Fruit fly (Drosophila melanogaster) whole organism, embryonic: Measurements from ENCODE around the gene CG13041.

Experiments
- Atf3 ChIP-seq: fragments of 200-800 bp; sonication (Bioruptor generic); optimal IDR thresholded peaks from 3 replicates; lab custom pipeline; 2016; ENCODE audit warnings: missing biosample characterization, missing genetic modification characterization
- CG1024 ChIP-seq: fragments of 200-800 bp; sonication (Bioruptor generic); IDR thresholded peaks from 2 replicates; pipeline ENCODE4 v1.3.6; 2022; ENCODE audit warnings: missing biosample characterization, missing genetic modification characterization
- CG10462 ChIP-seq: fragments of 200-800 bp; sonication (Bioruptor generic); optimal IDR thresholded peaks from 2 replicates; lab custom pipeline; 2016; ENCODE audit warnings: missing biosample characterization, missing genetic modification characterization
- CG11398 ChIP-seq: fragments of 200-800 bp; sonication (Bioruptor generic); optimal IDR thresholded peaks from 2 replicates; lab custom pipeline; 2016; ENCODE audit warnings: missing biosample characterization, missing genetic modification characterization
- CG11504 ChIP-seq: fragments of 200-800 bp; sonication (Bioruptor generic); optimal IDR thresholded peaks from 3 replicates; lab custom pipeline; 2019; ENCODE audit warnings: missing biosample characterization, mild to moderate bottlenecking, missing genetic modification characterization, moderate library complexity
- CG12155 ChIP-seq: fragments of 200-800 bp; sonication (Bioruptor generic); optimal IDR thresholded peaks from 3 replicates; lab custom pipeline; 2016; ENCODE audit warnings: missing biosample characterization, missing genetic modification characterization
- CG12659 ChIP-seq: fragments of 200-800 bp; sonication (Bioruptor generic); optimal IDR thresholded peaks from 3 replicates; lab custom pipeline; 2017; ENCODE audit warnings: mild to moderate bottlenecking, missing biosample characterization, missing genetic modification reagents, missing genetic modification characterization
- CG12769 ChIP-seq: fragments of 200-800 bp; sonication (Bioruptor generic); optimal IDR thresholded peaks from 2 replicates; lab custom pipeline; 2019; ENCODE audit warnings: missing biosample characterization, mild to moderate bottlenecking, missing genetic modification characterization, moderate library complexity
- CG14050 ChIP-seq: fragments of 200-800 bp; sonication (Bioruptor generic); IDR thresholded peaks from 3 replicates; pipeline ENCODE4 v1.3.6; 2022; ENCODE audit warnings: missing biosample characterization, missing genetic modification characterization
- CG14441 ChIP-seq: fragments of 200-800 bp; sonication (Bioruptor generic); IDR thresholded peaks from 2 replicates; pipeline ENCODE4 v1.3.6; 2022; ENCODE audit warnings: missing biosample characterization, missing genetic modification characterization
- CG14667 ChIP-seq: fragments of 200-800 bp; sonication (Bioruptor generic); IDR thresholded peaks from 2 replicates; pipeline ENCODE4 v1.3.6; 2022; ENCODE audit warnings: missing biosample characterization, missing genetic modification characterization
- CG14965 ChIP-seq: fragments of 200-800 bp; sonication (Bioruptor generic); optimal IDR thresholded peaks from 2 replicates; lab custom pipeline; 2016; ENCODE audit warnings: missing biosample characterization, missing genetic modification characterization, borderline replicate concordance
- CG16863 ChIP-seq: fragments of 200-800 bp; sonication (Bioruptor generic); optimal IDR thresholded peaks from 3 replicates; lab custom pipeline; 2016; ENCODE audit warnings: missing biosample characterization, missing genetic modification characterization
- CG1792 ChIP-seq: fragments of 200-800 bp; sonication (Bioruptor generic); optimal IDR thresholded peaks from 2 replicates; lab custom pipeline; 2016; ENCODE audit warnings: missing biosample characterization, missing genetic modification characterization
- CG32767 ChIP-seq: fragments of 200-800 bp; sonication (Bioruptor generic); IDR thresholded peaks from 2 replicates; pipeline ENCODE4 v1.3.6; 2022; ENCODE audit warnings: missing biosample characterization, missing genetic modification characterization
- CG43689 ChIP-seq: fragments of 200-800 bp; sonication (Bioruptor generic); IDR thresholded peaks from 2 replicates; pipeline ENCODE4 v1.3.6; 2022; ENCODE audit warnings: missing biosample characterization, missing genetic modification characterization
- CG6175 ChIP-seq: fragments of 200-800 bp; sonication (Bioruptor generic); IDR thresholded peaks from 3 replicates; pipeline ENCODE4 v1.3.6; 2022; ENCODE audit warnings: missing biosample characterization, missing genetic modification characterization
- CG6854 ChIP-seq: fragments of 200-800 bp; sonication (Bioruptor generic); optimal IDR thresholded peaks from 3 replicates; lab custom pipeline; 2017; ENCODE audit warnings: missing biosample characterization, mild to moderate bottlenecking, missing genetic modification characterization
- CG7839 ChIP-seq: fragments of 200-800 bp; sonication (Bioruptor generic); optimal IDR thresholded peaks from 3 replicates; lab custom pipeline; 2018; ENCODE audit warnings: missing biosample characterization, mild to moderate bottlenecking, missing genetic modification characterization, moderate library complexity
- CG8281 ChIP-seq: fragments of 200-800 bp; sonication (Bioruptor generic); optimal IDR thresholded peaks from 2 replicates; lab custom pipeline; 2018; ENCODE audit warnings: missing biosample characterization, mild to moderate bottlenecking, missing genetic modification characterization, moderate library complexity
- CG9727 ChIP-seq: fragments of 200-800 bp; sonication (Bioruptor generic); optimal IDR thresholded peaks from 3 replicates; lab custom pipeline; 2017; ENCODE audit warnings: missing biosample characterization, mild to moderate bottlenecking, missing genetic modification characterization
- CG9797 ChIP-seq: fragments of 200-800 bp; sonication (Bioruptor generic); optimal IDR thresholded peaks from 3 replicates; lab custom pipeline; 2018; ENCODE audit warnings: missing biosample characterization, mild to moderate bottlenecking, missing genetic modification characterization
- CTCF ChIP-seq: fragments of 200-800 bp; sonication (Bioruptor generic); optimal IDR thresholded peaks from 2 replicates; lab custom pipeline; 2017; ENCODE audit warnings: missing biosample characterization, mild to moderate bottlenecking, missing genetic modification characterization, moderate library complexity
- Dbx ChIP-seq: fragments of 200-800 bp; sonication (Bioruptor generic); IDR thresholded peaks from 3 replicates; pipeline ENCODE4 v1.3.6; 2022; ENCODE audit warnings: missing biosample characterization, missing genetic modification characterization
- Dfd ChIP-seq, 2 experiments: fragments of >200 bp; optimal IDR thresholded peaks; 2 replicates each; lab custom pipeline; 2017; ENCODE audit warnings: missing biosample characterization in 2 of 2, missing genetic modification characterization in 2 of 2
- Dip3 ChIP-seq: fragments of 200-800 bp; sonication (Bioruptor generic); optimal IDR thresholded peaks from 3 replicates; lab custom pipeline; 2016; ENCODE audit warnings: missing biosample characterization, missing genetic modification characterization
- Dll ChIP-seq: fragments of 200-800 bp; sonication (Bioruptor generic); IDR thresholded peaks from 4 replicates; pipeline ENCODE4 v1.3.6; 2022; ENCODE audit warnings: missing biosample characterization, missing genetic modification characterization; ENCODE audit not compliant: partially characterized antibody
- HHEX ChIP-seq: fragments of 200-800 bp; sonication (Bioruptor generic); optimal IDR thresholded peaks from 3 replicates; lab custom pipeline; 2017; ENCODE audit warnings: missing biosample characterization, mild to moderate bottlenecking, missing genetic modification characterization, missing genetic modification reagents
- Lpt ChIP-seq: fragments of >200 bp; optimal IDR thresholded peaks from 2 replicates; lab custom pipeline; 2018; ENCODE audit warnings: missing biosample characterization, missing genetic modification characterization
- Mad ChIP-seq: fragments of 200-800 bp; sonication (Bioruptor generic); optimal IDR thresholded peaks from 2 replicates; lab custom pipeline; 2016; ENCODE audit warnings: missing biosample characterization, missing genetic modification characterization
- NC2β ChIP-seq: fragments of 200-800 bp; sonication (Bioruptor generic); optimal IDR thresholded peaks from 2 replicates; lab custom pipeline; 2016; ENCODE audit warnings: missing biosample characterization, missing genetic modification characterization
- Neu2 ChIP-seq: fragments of 200-800 bp; sonication (Bioruptor generic); optimal IDR thresholded peaks from 3 replicates; lab custom pipeline; 2016; ENCODE audit warnings: missing biosample characterization, missing genetic modification characterization, borderline replicate concordance
- Oli ChIP-seq: fragments of 200-800 bp; sonication (Bioruptor generic); optimal IDR thresholded peaks from 2 replicates; lab custom pipeline; 2018; ENCODE audit warnings: missing biosample characterization, mild to moderate bottlenecking, missing genetic modification characterization, moderate library complexity
- Ptx1 ChIP-seq: fragments of 200-800 bp; sonication (Bioruptor generic); IDR thresholded peaks from 2 replicates; pipeline ENCODE4 v1.3.6; 2022; ENCODE audit warnings: missing biosample characterization, missing genetic modification characterization
- Stat92E ChIP-seq, 3 experiments: fragments of >200 bp in 2 of 3; fragments of 200-800 bp in 1 of 3; sonication (Bioruptor generic) in 1 of 3; optimal IDR thresholded peaks; 2 replicates each; lab custom pipeline; 2017 to 2019; ENCODE audit warnings: missing biosample characterization in 3 of 3, missing genetic modification characterization in 3 of 3, mild to moderate bottlenecking in 1 of 3, moderate library complexity in 1 of 3
- bcd ChIP-seq: fragments of 200-800 bp; sonication (Bioruptor generic); optimal IDR thresholded peaks from 2 replicates; lab custom pipeline; 2017; ENCODE audit warnings: missing biosample characterization, mild to moderate bottlenecking, missing genetic modification characterization
- disco-r ChIP-seq: fragments of 200-800 bp; sonication (Bioruptor generic); optimal IDR thresholded peaks from 2 replicates; lab custom pipeline; 2016; ENCODE audit warnings: missing biosample characterization, missing genetic modification characterization
- esg ChIP-seq: fragments of 200-800 bp; sonication (Bioruptor generic); conservative IDR thresholded peaks from 2 replicates; pipeline ENCODE4 v1.3.6; 2022; ENCODE audit warnings: missing biosample characterization, missing genetic modification characterization
- fu2 ChIP-seq: fragments of 200-800 bp; sonication (Bioruptor generic); optimal IDR thresholded peaks from 2 replicates; lab custom pipeline; 2016; ENCODE audit warnings: missing biosample characterization, missing genetic modification characterization
- jumu ChIP-seq: fragments of 200-800 bp; sonication (Bioruptor generic); optimal IDR thresholded peaks from 3 replicates; lab custom pipeline; 2016; ENCODE audit warnings: missing biosample characterization, missing genetic modification characterization
- kni ChIP-seq: fragments of 200-800 bp; sonication (Bioruptor generic); optimal IDR thresholded peaks from 3 replicates; lab custom pipeline; 2017; ENCODE audit warnings: mild to moderate bottlenecking, missing biosample characterization, missing genetic modification reagents, missing genetic modification characterization
- oc ChIP-seq: fragments of 200-800 bp; sonication (Bioruptor generic); optimal IDR thresholded peaks from 2 replicates; lab custom pipeline; 2018; ENCODE audit warnings: missing biosample characterization, mild to moderate bottlenecking, missing genetic modification characterization, moderate library complexity
- odd ChIP-seq: fragments of 200-800 bp; sonication (Bioruptor generic); optimal IDR thresholded peaks from 2 replicates; lab custom pipeline; 2017; ENCODE audit warnings: missing biosample characterization, mild to moderate bottlenecking, missing genetic modification characterization
- onecut ChIP-seq: fragments of 200-800 bp; sonication (Bioruptor generic); IDR thresholded peaks from 2 replicates; pipeline ENCODE4 v1.3.6; 2022; ENCODE audit warnings: missing biosample characterization, missing genetic modification characterization
- pho ChIP-seq: fragments of 200-800 bp; sonication (Bioruptor generic); optimal IDR thresholded peaks from 2 replicates; lab custom pipeline; 2016; ENCODE audit warnings: missing biosample characterization, missing genetic modification characterization
- pros ChIP-seq: fragments of 200-800 bp; sonication (Bioruptor generic); optimal IDR thresholded peaks from 3 replicates; lab custom pipeline; 2019; ENCODE audit warnings: missing biosample characterization, mild to moderate bottlenecking, missing genetic modification characterization, moderate library complexity
- run ChIP-seq: fragments of 200-800 bp; sonication (Bioruptor generic); optimal IDR thresholded peaks from 3 replicates; lab custom pipeline; 2018; ENCODE audit warnings: missing biosample characterization, mild to moderate bottlenecking, missing genetic modification characterization
- sens-2 ChIP-seq: fragments of 200-800 bp; sonication (Bioruptor generic); IDR thresholded peaks from 2 replicates; pipeline ENCODE4 v1.3.6; 2022; ENCODE audit warnings: missing biosample characterization, missing genetic modification characterization
- slbo ChIP-seq: fragments of 200-800 bp; sonication (Bioruptor generic); IDR thresholded peaks from 2 replicates; pipeline ENCODE4 v1.3.6; 2022; ENCODE audit warnings: missing biosample characterization, missing genetic modification characterization
- slou ChIP-seq: fragments of 200-800 bp; sonication (Bioruptor generic); optimal IDR thresholded peaks from 3 replicates; lab custom pipeline; 2016; ENCODE audit warnings: missing biosample characterization, missing genetic modification characterization

Gene CG13041

dm6 chr3L:16328207-16328891 lies 9.0 kb upstream of the CG13041 start, which contains the start of gene CG13058 (continued):
- no peak for TF ChIP-seq CG14965 (GFP tag; lab: Kevin White, UChicago)
- TF ChIP-seq fu2, result peak; percentile 47
- no peak for TF ChIP-seq CG9797 (GFP tag; lab: Kevin White, UChicago)
- peak; percentile 13 for TF ChIP-seq disco-r (GFP tag; lab: Kevin White, UChicago)
- TF ChIP-seq CG32767 (GFP tag; lab: Robert Waterston, UW), result peak; percentile 71; the same call in 1 of the 2 replicates
- peak; percentile 64 for TF ChIP-seq odd (GFP tag; lab: Kevin White, UChicago)
- TF ChIP-seq Dfd (GFP tag; optimal IDR thresholded peaks at IDR 0.05; lab: Kevin White, UChicago), result no peak
- TF ChIP-seq jumu, result no peak
- TF ChIP-seq CG9727 (GFP tag; lab: Kevin White, UChicago), result peak; percentile 38
- peak; percentile 79 for TF ChIP-seq CG8281 (tag; lab: Kevin White, UChicago)
- peak; percentile 79 for TF ChIP-seq slbo
- TF ChIP-seq CG12155, result peak; percentile 29
- 0 out of 2 replicates have a peak, but pooled peaks have one; percentile 41 for TF ChIP-seq CG14441 (GFP tag; lab: Robert Waterston, UW)
- peak; percentile 76 for TF ChIP-seq CG14050
- 0 out of 2 replicates have a peak, but pooled peaks have one; percentile 22 for TF ChIP-seq CG14667 (GFP tag; lab: Robert Waterston, UW)
- TF ChIP-seq Neu2 (GFP tag; lab: Kevin White, UChicago), result no peak
- no peak for TF ChIP-seq Lpt
- TF ChIP-seq CG1792, result no peak
- no peak for TF ChIP-seq pros (GFP tag; lab: Kevin White, UChicago)
- peak; percentile 74 for TF ChIP-seq Oli (tag; lab: Kevin White, UChicago)
- TF ChIP-seq HHEX (GFP tag; lab: Kevin White, UChicago), result peak; percentile 59
- TF ChIP-seq CG10462, result no peak
- no peak for TF ChIP-seq CTCF
- TF ChIP-seq Ptx1 (GFP tag; lab: Robert Waterston, UW), result peak; percentile 64
- peak; percentile 37 for TF ChIP-seq bcd (GFP tag; lab: Kevin White, UChicago)
- TF ChIP-seq CG6854 (GFP tag; lab: Kevin White, UChicago), result peak; percentile 39
- TF ChIP-seq sens-2 (GFP tag; lab: Robert Waterston, UW), result peak; percentile 52
- TF ChIP-seq Stat92E (GFP tag; optimal IDR thresholded peaks at IDR 0.05; lab: Kevin White, UChicago), result no peak
- peak; percentile 81 for TF ChIP-seq esg (GFP tag; lab: Robert Waterston, UW)
- TF ChIP-seq CG11398 (GFP tag; lab: Kevin White, UChicago), result peak; percentile 30
- peak; percentile 84 for TF ChIP-seq CG12769 (tag; lab: Kevin White, UChicago)
- TF ChIP-seq onecut (GFP tag; lab: Robert Waterston, UW), result peak; percentile 30; the same call in 1 of the 2 replicates
- TF ChIP-seq CG1024 (GFP tag; lab: Robert Waterston, UW), result peak; percentile 59
- TF ChIP-seq slou (GFP tag; lab: Kevin White, UChicago), result no peak
- TF ChIP-seq NC2β (GFP tag; lab: Kevin White, UChicago), result no peak
- TF ChIP-seq run (tag; lab: Kevin White, UChicago), result peak; percentile 32
- TF ChIP-seq Dll, result no peak
- TF ChIP-seq CG16863, result peak; percentile 70
- TF ChIP-seq CG6175 (GFP tag; lab: Robert Waterston, UW), result no peak
- TF ChIP-seq Mad (GFP tag; lab: Kevin White, UChicago), result peak; percentile 22
- TF ChIP-seq Dip3 (GFP tag; lab: Kevin White, UChicago), result peak; percentile 65
- peak; percentile 53 for TF ChIP-seq pho (GFP tag; lab: Kevin White, UChicago)
- TF ChIP-seq kni (GFP tag; lab: Kevin White, UChicago), result no peak
- peak; percentile 71 for TF ChIP-seq CG7839
- peak; percentile 52; the same call in 1 of the 2 replicates for TF ChIP-seq CG43689 (GFP tag; lab: Robert Waterston, UW)
- peak; percentile 64; the same call in 2 of the 3 replicates for TF ChIP-seq Dbx
- TF ChIP-seq CG12659, result peak; percentile 70
- TF ChIP-seq Atf3 (GFP tag; lab: Kevin White, UChicago), result peak; percentile 44
- TF ChIP-seq oc (tag; lab: Kevin White, UChicago), result no peak
- peak; percentile 83 for TF ChIP-seq CG11504 (tag; lab: Kevin White, UChicago)
